Fruit fly (Drosophila melanogaster) whole organism, embryonic: Measurements from ENCODE around the gene CG13008.

Experiments used
- CG11504 ChIP-seq: fragments of 200-800 bp; sonication (Bioruptor generic); optimal IDR thresholded peaks from 3 replicates; lab custom pipeline; 2019; ENCODE audit warnings: missing biosample characterization, mild to moderate bottlenecking, missing genetic modification characterization, moderate library complexity
- CG17568 ChIP-seq: fragments of 200-800 bp; sonication (Bioruptor generic); optimal IDR thresholded peaks from 2 replicates; lab custom pipeline; 2018; ENCODE audit warnings: missing biosample characterization, mild to moderate bottlenecking, missing genetic modification characterization, moderate library complexity
- CG33557 ChIP-seq: fragments of 200-800 bp; sonication (Bioruptor generic); optimal IDR thresholded peaks from 2 replicates; lab custom pipeline; 2019; ENCODE audit warnings: missing biosample characterization, mild to moderate bottlenecking, missing genetic modification characterization, moderate library complexity
- CG4282 ChIP-seq: fragments of 200-800 bp; sonication (Bioruptor generic); optimal IDR thresholded peaks from 2 replicates; lab custom pipeline; 2016; ENCODE audit warnings: missing biosample characterization, missing genetic modification characterization
- CG7556 ChIP-seq: fragments of 200-800 bp; sonication (Bioruptor generic); optimal IDR thresholded peaks from 2 replicates; lab custom pipeline; 2017; ENCODE audit warnings: missing biosample characterization, mild to moderate bottlenecking, missing genetic modification characterization
- GATAe ChIP-seq: fragments of 200-800 bp; sonication (Bioruptor generic); conservative IDR thresholded peaks from 2 replicates; pipeline ENCODE4 v1.3.6; 2022; ENCODE audit warnings: missing biosample characterization, missing genetic modification characterization
- Lim3 ChIP-seq: fragments of 200-800 bp; sonication (Bioruptor generic); IDR thresholded peaks from 2 replicates; pipeline ENCODE4 v1.3.6; 2022; ENCODE audit warnings: missing biosample characterization, missing genetic modification characterization
- Sin3A ChIP-seq: fragments of >200 bp; optimal IDR thresholded peaks from 2 replicates; lab custom pipeline; 2018
- fu2 ChIP-seq: fragments of 200-800 bp; sonication (Bioruptor generic); optimal IDR thresholded peaks from 2 replicates; lab custom pipeline; 2016; ENCODE audit warnings: missing biosample characterization, missing genetic modification characterization
- grau ChIP-seq: fragments of 200-800 bp; optimal IDR thresholded peaks from 3 replicates; lab custom pipeline; 2019; ENCODE audit warnings: missing biosample characterization, mild to moderate bottlenecking, missing genetic modification characterization, moderate library complexity
- lbe ChIP-seq: fragments of 200-800 bp; sonication (Bioruptor generic); optimal IDR thresholded peaks from 2 replicates; lab custom pipeline; 2016; ENCODE audit warnings: missing biosample characterization, mild to moderate bottlenecking, missing genetic modification characterization

- TF ChIP-seq GATAe (no peak), Lim3 (GFP tag; lab: Robert Waterston, UW) (no peak), CG4282 (GFP tag; lab: Kevin White, UChicago) (no peak), CG7556 (GFP tag; lab: Kevin White, UChicago) (no peak), CG17568 (GFP tag; lab: Kevin White, UChicago) (no peak), CG33557 (GFP tag; lab: Kevin White, UChicago) (no peak), grau (tag; lab: Kevin White, UChicago) (no peak), lbe (GFP tag; lab: Kevin White, UChicago) (no peak), fu2 (no peak), Sin3A (lab: Kevin White, UChicago) (no peak), CG11504 (tag; lab: Kevin White, UChicago) (no peak)
These were observed 29.5 kb downstream of the CG13008 start, which contains the start of gene CG32568 for dm6 chrX:16740606-16741005.
